Fruit fly (Drosophila melanogaster): ENCODE measurements around the gene CG10300.

dm6 chr3R:23732533-23732932, 21.2 kb downstream of the CG10300 start:
- TF ChIP-seq EcR (GFP tag; optimal IDR thresholded peaks at IDR 0.05) (no peak), CG8478 (optimal IDR thresholded peaks at IDR 0.05) (no peak), psq (optimal IDR thresholded peaks at IDR 0.05) (no peak), usp (GFP tag; optimal IDR thresholded peaks at IDR 0.05) (no peak), pan (optimal IDR thresholded peaks at IDR 0.05) (no peak), Dll (optimal IDR thresholded peaks at IDR 0.05) (no peak)

All from whole organism.